Fruit fly (Drosophila melanogaster) whole organism, prepupa: ENCODE results near the gene Twdlalpha.

Source experiments
- Blimp-1 ChIP-seq: fragments of 200-800 bp; sonication (Bioruptor generic); optimal IDR thresholded peaks from 3 replicates; lab custom pipeline; 2017; ENCODE audit warnings: missing biosample characterization, missing genetic modification characterization, mild to moderate bottlenecking, moderate library complexity, missing genetic modification reagents
- CG16779 ChIP-seq: fragments of 200-800 bp; sonication (Bioruptor generic); optimal IDR thresholded peaks from 3 replicates; lab custom pipeline; 2017; ENCODE audit warnings: missing biosample characterization, mild to moderate bottlenecking, missing genetic modification characterization
- CG3032 ChIP-seq: fragments of 200-800 bp; optimal IDR thresholded peaks from 2 replicates; lab custom pipeline; 2019; ENCODE audit warnings: missing biosample characterization, mild to moderate bottlenecking, missing genetic modification characterization, moderate library complexity
- CG6276 ChIP-seq: fragments of 200-800 bp; sonication (Bioruptor generic); optimal IDR thresholded peaks from 2 replicates; lab custom pipeline; 2017; ENCODE audit warnings: missing biosample characterization, mild to moderate bottlenecking, missing genetic modification characterization
- CG8319 ChIP-seq: fragments of 200-800 bp; sonication (Bioruptor generic); optimal IDR thresholded peaks from 3 replicates; lab custom pipeline; 2016; ENCODE audit warnings: missing biosample characterization, missing genetic modification characterization
- OdsH ChIP-seq: fragments of 200-800 bp; sonication (Bioruptor generic); optimal IDR thresholded peaks from 3 replicates; lab custom pipeline; 2016; ENCODE audit warnings: missing biosample characterization, missing genetic modification characterization
- Sox15 ChIP-seq: fragments of 200-800 bp; sonication (Bioruptor generic); optimal IDR thresholded peaks from 3 replicates; lab custom pipeline; 2016; ENCODE audit warnings: missing biosample characterization, missing genetic modification characterization
- dac ChIP-seq: fragments of 200-800 bp; sonication (Bioruptor generic); optimal IDR thresholded peaks from 2 replicates; lab custom pipeline; 2017; ENCODE audit warnings: missing biosample characterization, mild to moderate bottlenecking, missing genetic modification characterization
- esn ChIP-seq: fragments of 200-800 bp; sonication (Bioruptor generic); optimal IDR thresholded peaks from 2 replicates; lab custom pipeline; 2016; ENCODE audit warnings: missing biosample characterization, mild to moderate bottlenecking, missing genetic modification characterization, moderate library complexity
- fd59A ChIP-seq: fragments of 200-800 bp; sonication (Bioruptor generic); optimal IDR thresholded peaks from 2 replicates; lab custom pipeline; 2017; ENCODE audit warnings: missing biosample characterization, mild to moderate bottlenecking, missing genetic modification characterization, missing genetic modification reagents
- ss ChIP-seq, 2 experiments: fragments of 200-800 bp; sonication (Bioruptor generic); optimal IDR thresholded peaks; 2 replicates in 1 of 2; 3 replicates in 1 of 2; lab custom pipeline; 2017 to 2018; ENCODE audit warnings: mild to moderate bottlenecking in 2 of 2, missing biosample characterization in 2 of 2, missing genetic modification characterization in 2 of 2, moderate library complexity in 1 of 2

DNA sequence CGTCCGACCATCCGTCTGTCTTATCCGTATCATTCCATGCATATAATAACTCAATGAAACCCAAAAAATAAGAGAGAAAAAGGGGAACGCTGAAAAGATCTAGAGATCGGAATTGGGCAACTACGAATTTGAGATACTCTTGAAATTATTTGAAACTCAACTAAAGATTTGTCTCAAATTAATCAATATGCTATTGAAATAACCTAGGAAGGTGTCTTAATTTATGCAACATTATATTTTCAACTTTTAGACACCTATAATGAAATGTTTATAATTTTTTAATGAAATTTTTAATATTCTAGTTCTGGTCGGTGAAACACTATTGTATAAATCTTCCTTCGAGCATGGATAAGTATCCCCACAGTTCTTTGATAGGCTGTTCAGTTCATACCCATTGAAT, 17.9 kb downstream of the Twdlalpha start:
- TF ChIP-seq esn (no peak), ss (GFP tag; optimal IDR thresholded peaks at IDR 0.05; lab: Kevin White, UChicago) (no peak), Blimp-1 (GFP tag; lab: Kevin White, UChicago) (no peak), dac (GFP tag; lab: Kevin White, UChicago) (no peak), CG3032 (tag; lab: Kevin White, UChicago) (no peak), Sox15 (no peak), OdsH (no peak), fd59A (GFP tag; lab: Kevin White, UChicago) (no peak), CG6276 (GFP tag; lab: Kevin White, UChicago) (no peak), CG16779 (tag; lab: Kevin White, UChicago) (no peak), CG8319 (GFP tag; lab: Kevin White, UChicago) (no peak)
